Worm (Caenorhabditis elegans) whole organism, dauer: ENCODE results near the gene BE0003N10.6.
"Not testable (repeated sequence)": the region's sequence is repeated elsewhere in the genome, so short reads cannot be mapped to it uniquely, and the experiment has no call there.

Source experiments
- unc-62 ChIP-seq: sonication (generic microtip); optimal IDR thresholded peaks from 2 replicates; lab custom pipeline; 2017; ENCODE audit warnings: missing biosample characterization, missing genetic modification reagents, missing genetic modification characterization

Gene BE0003N10.6

ce11 chrIII:1059961-1060360 lies at the start of gene BE0003N10.6:
Gene BE0003N10.6 (minus strand): TSS chrIII:1060061.
- TF ChIP-seq unc-62 (GFP tag; lab: Kevin White, UChicago), result no peak

ce11 chrIII:1102908-1103307 lies 43.0 kb upstream of the BE0003N10.6 start, which contains the start of gene exc-6:
Gene exc-6 (plus strand): TSS chrIII:1103208.
- no peak for TF ChIP-seq unc-62 (GFP tag; lab: Kevin White, UChicago)

ce11 chrIII:1099523-1099922 lies 39.7 kb upstream of the BE0003N10.6 start:
- no peak for TF ChIP-seq unc-62 (GFP tag; lab: Kevin White, UChicago)

ce11 chrIII:1094391-1094790 lies 34.5 kb upstream of the BE0003N10.6 start:
- TF ChIP-seq unc-62 (GFP tag; lab: Kevin White, UChicago), result no peak

- no peak for TF ChIP-seq unc-62 (GFP tag; lab: Kevin White, UChicago)
These were observed 25.1 kb upstream of the BE0003N10.6 start for ce11 chrIII:1084971-1085370.

ce11 chrIII:1081101-1081500 lies 21.2 kb upstream of the BE0003N10.6 start, which contains the start of gene par-2:
Gene par-2 (plus strand): TSS chrIII:1081401.
- no peak for TF ChIP-seq unc-62 (GFP tag; lab: Kevin White, UChicago)

ce11 chrIII:1080536-1080935 lies 20.7 kb upstream of the BE0003N10.6 start, which contains the start of the genes rab-18 and kbp-4:
Gene rab-18 (minus strand): TSS chrIII:1080775.
Gene kbp-4 (plus strand): TSS chrIII:1080901.
- TF ChIP-seq unc-62 (GFP tag; lab: Kevin White, UChicago), result no peak

- not testable (repeated sequence) for TF ChIP-seq unc-62 (GFP tag; lab: Kevin White, UChicago)
These were observed 16.5 kb upstream of the BE0003N10.6 start, which contains the start of gene uaf-1 for ce11 chrIII:1076383-1076782. Gene uaf-1 (minus strand): TSS chrIII:1076555.

- no peak for TF ChIP-seq unc-62 (GFP tag; lab: Kevin White, UChicago)
These were observed 14.3 kb upstream of the BE0003N10.6 start for ce11 chrIII:1074152-1074551.

ce11 chrIII:1058881-1059280 lies 980 bp downstream of the BE0003N10.6 start:
- TF ChIP-seq unc-62 (GFP tag; lab: Kevin White, UChicago), result no peak

- no peak for TF ChIP-seq unc-62 (GFP tag; lab: Kevin White, UChicago)
These were observed 1.8 kb downstream of the BE0003N10.6 start for ce11 chrIII:1058074-1058473.

ce11 chrIII:1054096-1054495 lies 5.8 kb downstream of the BE0003N10.6 start:
- TF ChIP-seq unc-62 (GFP tag; lab: Kevin White, UChicago), result no peak

ce11 chrIII:1053067-1053466 lies 6.8 kb downstream of the BE0003N10.6 start, which contains the start of gene fbxo-11.2:
Gene fbxo-11.2 (minus strand): TSS chrIII:1053242.
- no peak for TF ChIP-seq unc-62 (GFP tag; lab: Kevin White, UChicago)

- no peak for TF ChIP-seq unc-62 (GFP tag; lab: Kevin White, UChicago)
These were observed 7.6 kb downstream of the BE0003N10.6 start for ce11 chrIII:1052291-1052690.

ce11 chrIII:1051877-1052276 lies 8.0 kb downstream of the BE0003N10.6 start:
- TF ChIP-seq unc-62 (GFP tag; lab: Kevin White, UChicago), result no peak

- no peak for TF ChIP-seq unc-62 (GFP tag; lab: Kevin White, UChicago)
These were observed 16.1 kb downstream of the BE0003N10.6 start for ce11 chrIII:1043790-1044189.

ce11 chrIII:1040059-1040458 lies 19.8 kb downstream of the BE0003N10.6 start:
- TF ChIP-seq unc-62 (GFP tag; lab: Kevin White, UChicago), result no peak
